Fruit fly (Drosophila melanogaster) whole organism, embryonic: Measurements from ENCODE around the gene CG32276.

Source experiments
- BtbVII ChIP-seq: fragments of 200-800 bp; sonication (Bioruptor generic); optimal IDR thresholded peaks from 3 replicates; lab custom pipeline; 2017; ENCODE audit warnings: missing biosample characterization, mild to moderate bottlenecking, missing genetic modification characterization
- CG1024 ChIP-seq: fragments of 200-800 bp; sonication (Bioruptor generic); IDR thresholded peaks from 2 replicates; pipeline ENCODE4 v1.3.6; 2022; ENCODE audit warnings: missing biosample characterization, missing genetic modification characterization
- CG10366 ChIP-seq: fragments of 200-800 bp; sonication (Bioruptor generic); IDR thresholded peaks from 2 replicates; pipeline ENCODE4 v1.3.6; 2022; ENCODE audit warnings: missing biosample characterization, missing genetic modification characterization
- CG10543 ChIP-seq: fragments of 200-800 bp; sonication (Bioruptor generic); optimal IDR thresholded peaks from 3 replicates; lab custom pipeline; 2017; ENCODE audit warnings: missing biosample characterization, mild to moderate bottlenecking, missing genetic modification characterization, moderate library complexity
- CG12659 ChIP-seq: fragments of 200-800 bp; sonication (Bioruptor generic); optimal IDR thresholded peaks from 3 replicates; lab custom pipeline; 2017; ENCODE audit warnings: mild to moderate bottlenecking, missing biosample characterization, missing genetic modification reagents, missing genetic modification characterization
- CG14860 ChIP-seq: fragments of 200-800 bp; sonication (Bioruptor generic); IDR thresholded peaks from 3 replicates; pipeline ENCODE4 v1.3.6; 2022; ENCODE audit warnings: missing biosample characterization, missing genetic modification characterization; ENCODE audit not compliant: partially characterized antibody
- CG30431 ChIP-seq: fragments of 200-800 bp; sonication (Bioruptor generic); optimal IDR thresholded peaks from 2 replicates; lab custom pipeline; 2017; ENCODE audit warnings: missing biosample characterization, missing genetic modification characterization
- CG33557 ChIP-seq: fragments of 200-800 bp; sonication (Bioruptor generic); optimal IDR thresholded peaks from 2 replicates; lab custom pipeline; 2019; ENCODE audit warnings: missing biosample characterization, mild to moderate bottlenecking, missing genetic modification characterization, moderate library complexity
- CG43689 ChIP-seq: fragments of 200-800 bp; sonication (Bioruptor generic); IDR thresholded peaks from 2 replicates; pipeline ENCODE4 v1.3.6; 2022; ENCODE audit warnings: missing biosample characterization, missing genetic modification characterization
- CG4424 ChIP-seq: fragments of 200-800 bp; sonication (Bioruptor generic); optimal IDR thresholded peaks from 3 replicates; lab custom pipeline; 2016; ENCODE audit warnings: missing biosample characterization, missing genetic modification characterization
- CG7745 ChIP-seq: fragments of 200-800 bp; sonication (Bioruptor generic); optimal IDR thresholded peaks from 2 replicates; lab custom pipeline; 2018; ENCODE audit warnings: missing biosample characterization, mild to moderate bottlenecking, missing genetic modification characterization, moderate library complexity
- CG7839 ChIP-seq: fragments of 200-800 bp; sonication (Bioruptor generic); optimal IDR thresholded peaks from 3 replicates; lab custom pipeline; 2018; ENCODE audit warnings: missing biosample characterization, mild to moderate bottlenecking, missing genetic modification characterization, moderate library complexity
- CG8478 ChIP-seq: fragments of >200 bp; optimal IDR thresholded peaks from 2 replicates; lab custom pipeline; 2018
- CG9437 ChIP-seq: fragments of 200-800 bp; sonication (Bioruptor generic); optimal IDR thresholded peaks from 2 replicates; lab custom pipeline; 2018; ENCODE audit warnings: missing biosample characterization, mild to moderate bottlenecking, missing genetic modification characterization
- CG9609 ChIP-seq: fragments of 200-800 bp; sonication (Bioruptor generic); optimal IDR thresholded peaks from 3 replicates; lab custom pipeline; 2016; ENCODE audit warnings: missing biosample characterization, missing genetic modification characterization
- CHES-1-like ChIP-seq: fragments of 200-800 bp; sonication (Bioruptor generic); optimal IDR thresholded peaks from 2 replicates; lab custom pipeline; 2016; ENCODE audit warnings: missing biosample characterization, missing genetic modification characterization
- CoRest ChIP-seq: fragments of 200-800 bp; sonication (Bioruptor generic); optimal IDR thresholded peaks from 3 replicates; lab custom pipeline; 2018; ENCODE audit warnings: missing biosample characterization, mild to moderate bottlenecking, missing genetic modification characterization, moderate library complexity
- D19A ChIP-seq: fragments of 200-800 bp; optimal IDR thresholded peaks from 3 replicates; lab custom pipeline; 2019; ENCODE audit warnings: missing biosample characterization, mild to moderate bottlenecking, missing genetic modification characterization, moderate library complexity
- Dek ChIP-seq: fragments of 200-800 bp; sonication (Bioruptor generic); optimal IDR thresholded peaks from 3 replicates; lab custom pipeline; 2019; ENCODE audit warnings: missing biosample characterization, mild to moderate bottlenecking, missing genetic modification characterization, moderate library complexity
- Fer3 ChIP-seq: fragments of 200-800 bp; sonication (Bioruptor generic); optimal IDR thresholded peaks from 2 replicates; lab custom pipeline; 2018; ENCODE audit warnings: missing biosample characterization, mild to moderate bottlenecking, missing genetic modification characterization, moderate library complexity
- HLH4C ChIP-seq: fragments of 200-800 bp; sonication (Bioruptor generic); IDR thresholded peaks from 3 replicates; pipeline ENCODE4 v1.3.6; 2022; ENCODE audit warnings: missing biosample characterization, missing genetic modification characterization; ENCODE audit not compliant: partially characterized antibody
- Hr3 ChIP-seq: fragments of 200-800 bp; sonication (Bioruptor generic); optimal IDR thresholded peaks from 3 replicates; lab custom pipeline; 2016; ENCODE audit warnings: missing biosample characterization, missing genetic modification characterization
- MBD-R2 ChIP-seq: fragments of 200-800 bp; sonication (Bioruptor generic); IDR thresholded peaks from 2 replicates; pipeline ENCODE4 v1.3.6; 2022; ENCODE audit warnings: missing biosample characterization, missing genetic modification characterization
- MESR4 ChIP-seq: fragments of 200-800 bp; sonication (Bioruptor generic); optimal IDR thresholded peaks from 2 replicates; lab custom pipeline; 2018; ENCODE audit warnings: missing biosample characterization, mild to moderate bottlenecking, missing genetic modification characterization, moderate library complexity
- NFAT ChIP-seq: fragments of 200-800 bp; sonication (Bioruptor generic); IDR thresholded peaks from 2 replicates; pipeline ENCODE4 v1.3.6; 2022; ENCODE audit warnings: missing biosample characterization, missing genetic modification characterization
- Neu2 ChIP-seq: fragments of 200-800 bp; sonication (Bioruptor generic); optimal IDR thresholded peaks from 3 replicates; lab custom pipeline; 2016; ENCODE audit warnings: missing biosample characterization, missing genetic modification characterization, borderline replicate concordance
- Nf-YA ChIP-seq: fragments of 200-800 bp; sonication (Bioruptor generic); IDR thresholded peaks from 2 replicates; pipeline ENCODE4 v1.3.6; 2022; ENCODE audit warnings: missing biosample characterization, missing genetic modification characterization
- Oaz ChIP-seq: fragments of 200-800 bp; sonication (Bioruptor generic); IDR thresholded peaks from 2 replicates; pipeline ENCODE4 v1.3.6; 2022; ENCODE audit warnings: missing biosample characterization, missing genetic modification characterization
- Oli ChIP-seq: fragments of 200-800 bp; sonication (Bioruptor generic); optimal IDR thresholded peaks from 2 replicates; lab custom pipeline; 2018; ENCODE audit warnings: missing biosample characterization, mild to moderate bottlenecking, missing genetic modification characterization, moderate library complexity
- Sry-β ChIP-seq: fragments of 200-800 bp; sonication (Bioruptor generic); optimal IDR thresholded peaks from 2 replicates; lab custom pipeline; 2018; ENCODE audit warnings: missing biosample characterization, mild to moderate bottlenecking, missing genetic modification characterization, moderate library complexity
- amos ChIP-seq: fragments of 200-800 bp; sonication (Bioruptor generic); IDR thresholded peaks from 2 replicates; pipeline ENCODE4 v1.3.6; 2022; ENCODE audit warnings: missing biosample characterization, missing genetic modification characterization; ENCODE audit not compliant: partially characterized antibody
- ap ChIP-seq: fragments of 200-800 bp; sonication (Bioruptor generic); IDR thresholded peaks from 2 replicates; pipeline ENCODE4 v1.3.6; 2022; ENCODE audit warnings: missing biosample characterization, missing genetic modification characterization
- br ChIP-seq: fragments of >200 bp; optimal IDR thresholded peaks from 2 replicates; lab custom pipeline; 2017
- cato ChIP-seq: fragments of 200-800 bp; sonication (Bioruptor generic); optimal IDR thresholded peaks from 2 replicates; lab custom pipeline; 2016; ENCODE audit warnings: missing biosample characterization, missing genetic modification characterization, borderline replicate concordance
- chm ChIP-seq: fragments of 200-800 bp; sonication (Bioruptor generic); IDR thresholded peaks from 2 replicates; pipeline ENCODE4 v1.3.6; 2022; ENCODE audit warnings: missing biosample characterization, missing genetic modification characterization
- eve ChIP-seq, 2 experiments: fragments of >200 bp; optimal IDR thresholded peaks; 2 replicates each; lab custom pipeline; 2017; ENCODE audit warnings: missing biosample characterization in 2 of 2, missing genetic modification characterization in 2 of 2
- grau ChIP-seq: fragments of 200-800 bp; optimal IDR thresholded peaks from 3 replicates; lab custom pipeline; 2019; ENCODE audit warnings: missing biosample characterization, mild to moderate bottlenecking, missing genetic modification characterization, moderate library complexity
- gsb ChIP-seq: fragments of 200-800 bp; sonication (Bioruptor generic); IDR thresholded peaks from 2 replicates; pipeline ENCODE4 v1.3.6; 2022; ENCODE audit warnings: missing biosample characterization, missing genetic modification characterization
- gt ChIP-seq: fragments of 200-800 bp; sonication (Bioruptor generic); IDR thresholded peaks from 2 replicates; pipeline ENCODE4 v1.3.6; 2022; ENCODE audit warnings: missing biosample characterization, missing genetic modification characterization
- hkb ChIP-seq, 2 experiments: fragments of 200-800 bp in 1 of 2; fragments of >200 bp in 1 of 2; sonication (Bioruptor generic) in 1 of 2; IDR thresholded peaks in 1 of 2; optimal IDR thresholded peaks in 1 of 2; 2 replicates each; pipeline versions ENCODE4 v1.3.6 to Lab custom; 2017 to 2022; ENCODE audit warnings: missing biosample characterization in 1 of 2, missing genetic modification characterization in 1 of 2
- ind ChIP-seq: fragments of 200-800 bp; sonication (Bioruptor generic); optimal IDR thresholded peaks from 3 replicates; lab custom pipeline; 2016; ENCODE audit warnings: missing biosample characterization, missing genetic modification characterization
- kni ChIP-seq: fragments of 200-800 bp; sonication (Bioruptor generic); optimal IDR thresholded peaks from 3 replicates; lab custom pipeline; 2017; ENCODE audit warnings: mild to moderate bottlenecking, missing biosample characterization, missing genetic modification reagents, missing genetic modification characterization
- mirr ChIP-seq: fragments of 200-800 bp; sonication (Bioruptor generic); optimal IDR thresholded peaks from 3 replicates; lab custom pipeline; 2018; ENCODE audit warnings: missing biosample characterization, mild to moderate bottlenecking, missing genetic modification characterization
- p53 ChIP-seq: fragments of 200-800 bp; sonication (Bioruptor generic); optimal IDR thresholded peaks from 2 replicates; lab custom pipeline; 2016; ENCODE audit warnings: missing biosample characterization, missing genetic modification characterization
- pita ChIP-seq: fragments of 200-800 bp; sonication (Bioruptor generic); optimal IDR thresholded peaks from 2 replicates; lab custom pipeline; 2017; ENCODE audit warnings: missing biosample characterization, mild to moderate bottlenecking, missing genetic modification characterization
- so ChIP-seq: fragments of 200-800 bp; sonication (Bioruptor generic); IDR thresholded peaks from 3 replicates; pipeline ENCODE4 v1.3.6; 2022; ENCODE audit warnings: missing biosample characterization, missing genetic modification characterization
- tin ChIP-seq: fragments of 200-800 bp; sonication (Bioruptor generic); optimal IDR thresholded peaks from 3 replicates; lab custom pipeline; 2016; ENCODE audit warnings: missing biosample characterization, missing genetic modification characterization
- toy ChIP-seq: fragments of 200-800 bp; sonication (Bioruptor generic); IDR thresholded peaks from 2 replicates; pipeline ENCODE4 v1.3.6; 2022; ENCODE audit warnings: missing biosample characterization, missing genetic modification characterization
- vvl ChIP-seq: fragments of 200-800 bp; sonication (Bioruptor generic); IDR thresholded peaks from 2 replicates; pipeline ENCODE4 v1.3.6; 2022; ENCODE audit warnings: missing biosample characterization, missing genetic modification characterization
- yki ChIP-seq: fragments of >200 bp; optimal IDR thresholded peaks from 3 replicates; lab custom pipeline; 2018
- zf30C ChIP-seq: fragments of 200-800 bp; sonication (Bioruptor generic); optimal IDR thresholded peaks from 3 replicates; lab custom pipeline; 2018; ENCODE audit warnings: missing biosample characterization, mild to moderate bottlenecking, missing genetic modification characterization
- zfh1 ChIP-seq: fragments of 200-800 bp; sonication (Bioruptor generic); IDR thresholded peaks from 3 replicates; pipeline ENCODE4 v1.3.6; 2022; ENCODE audit warnings: missing biosample characterization, missing genetic modification characterization

Gene CG32276

dm6 chr3L:3194059-3194458, 4.8 kb downstream of the CG32276 start (continued):
- peak; percentile 90 for TF ChIP-seq ap
- TF ChIP-seq amos (GFP tag; lab: Robert Waterston, UW), result no peak
- peak; percentile 77 for TF ChIP-seq CG43689
- TF ChIP-seq p53 (GFP tag; lab: Kevin White, UChicago), result no peak
- TF ChIP-seq Fer3 (tag; lab: Kevin White, UChicago), result peak; percentile 96
- peak; percentile 88 for TF ChIP-seq Nf-YA
- peak; percentile 58 for TF ChIP-seq Sry-β (GFP tag; lab: Kevin White, UChicago)
- TF ChIP-seq yki (lab: Kevin White, UChicago), result no peak
- peak; percentile 11 for TF ChIP-seq CHES-1-like (GFP tag; lab: Kevin White, UChicago)
- peak; percentile 95 for TF ChIP-seq zfh1
- peak; percentile 86 for TF ChIP-seq Oaz (GFP tag; lab: Robert Waterston, UW)
- TF ChIP-seq grau (tag; lab: Kevin White, UChicago), result peak; percentile 91
- peak; percentile 56 for TF ChIP-seq CG7745 (tag; lab: Kevin White, UChicago)
- peak; percentile 88 for TF ChIP-seq CG4424
- TF ChIP-seq toy (GFP tag; lab: Robert Waterston, UW), result peak; percentile 72
- peak; percentile 45 for TF ChIP-seq mirr
- no peak for TF ChIP-seq zf30C
- TF ChIP-seq eve (GFP tag; optimal IDR thresholded peaks at IDR 0.05; lab: Kevin White, UChicago), result no peak
- peak; percentile 13 for TF ChIP-seq CG9609 (GFP tag; lab: Kevin White, UChicago)
- peak; percentile 78 for TF ChIP-seq gt (GFP tag; lab: Robert Waterston, UW)
- peak; percentile 40 for TF ChIP-seq MESR4 (GFP tag; lab: Kevin White, UChicago)
- peak; percentile 84 for TF ChIP-seq CG9437 (GFP tag; lab: Kevin White, UChicago)
- no peak for TF ChIP-seq CG14860 (GFP tag; lab: Robert Waterston, UW)
- peak; percentile 89 for TF ChIP-seq Hr3 (GFP tag; lab: Kevin White, UChicago)
- peak; percentile 91 for TF ChIP-seq CG1024 (GFP tag; lab: Robert Waterston, UW)
- TF ChIP-seq BtbVII (GFP tag; lab: Kevin White, UChicago), result peak; percentile 95
- no peak for TF ChIP-seq br
- peak; percentile 93 for TF ChIP-seq gsb (GFP tag; lab: Robert Waterston, UW)
- peak; percentile 76 for TF ChIP-seq MBD-R2 (GFP tag; lab: Robert Waterston, UW)
- TF ChIP-seq CG30431 (GFP tag; lab: Kevin White, UChicago), result peak; percentile 84
- TF ChIP-seq CG8478 (lab: Kevin White, UChicago), result no peak
- peak; percentile 93 for TF ChIP-seq CG12659 (GFP tag; lab: Kevin White, UChicago)
- no peak for TF ChIP-seq pita
- peak; percentile 88 for TF ChIP-seq ind (GFP tag; lab: Kevin White, UChicago)
- TF ChIP-seq so (GFP tag; lab: Robert Waterston, UW), result peak; percentile 93
- peak; percentile 93 for TF ChIP-seq Oli (tag; lab: Kevin White, UChicago)
- TF ChIP-seq cato (GFP tag; lab: Kevin White, UChicago), result peak; percentile 66
- TF ChIP-seq Dek (tag; lab: Kevin White, UChicago), result peak; percentile 93
- TF ChIP-seq CG7839 (tag; lab: Kevin White, UChicago), result peak; percentile 95
- TF ChIP-seq Neu2 (GFP tag; lab: Kevin White, UChicago), result no peak
- peak; percentile 93 for TF ChIP-seq D19A
- peak; percentile 89 for TF ChIP-seq tin (GFP tag; lab: Kevin White, UChicago)
- TF ChIP-seq CG10366 (GFP tag; lab: Robert Waterston, UW), result peak; percentile 94
- TF ChIP-seq hkb (optimal IDR thresholded peaks at IDR 0.05; lab: Kevin White, UChicago), result no peak
- TF ChIP-seq hkb (GFP tag; IDR thresholded peaks at IDR 0.05; lab: Robert Waterston, UW), result peak; percentile 97
- no peak for TF ChIP-seq HLH4C (GFP tag; lab: Robert Waterston, UW)
- peak; percentile 92 for TF ChIP-seq CoRest (tag; lab: Kevin White, UChicago)
- peak; percentile 98 for TF ChIP-seq vvl
- TF ChIP-seq chm (GFP tag; lab: Robert Waterston, UW), result peak; percentile 95
- peak; percentile 87 for TF ChIP-seq NFAT (GFP tag; lab: Robert Waterston, UW)
- peak; percentile 4 for TF ChIP-seq kni (GFP tag; lab: Kevin White, UChicago)
- TF ChIP-seq CG33557, result peak; percentile 79
- peak; percentile 59 for TF ChIP-seq CG10543 (GFP tag; lab: Kevin White, UChicago)
